Worm (Caenorhabditis elegans): Measurements from ENCODE around the gene str-214.

- TF ChIP-seq elt-1 (tag; optimal IDR thresholded peaks at IDR 0.05) = no peak
- TF ChIP-seq lin-13 (GFP tag; optimal IDR thresholded peaks at IDR 0.05) = no peak
- TF ChIP-seq nhr-12 (tag; optimal IDR thresholded peaks at IDR 0.05) = no peak
- TF ChIP-seq lsy-2 (tag; optimal IDR thresholded peaks at IDR 0.05) = no peak
- no peak for TF ChIP-seq nhr-77 (tag; optimal IDR thresholded peaks at IDR 0.05)
- TF ChIP-seq nhr-129 (tag; optimal IDR thresholded peaks at IDR 0.05) = no peak
- no peak for TF ChIP-seq nhr-25 (tag; optimal IDR thresholded peaks at IDR 0.05)
- no peak for TF ChIP-seq R02D3.7 (tag; optimal IDR thresholded peaks at IDR 0.05)
- TF ChIP-seq gmeb-1 (tag; optimal IDR thresholded peaks at IDR 0.05) = no peak
- no peak for TF ChIP-seq nhr-11 (tag; optimal IDR thresholded peaks at IDR 0.05)
- no peak for TF ChIP-seq ztf-4 (tag; optimal IDR thresholded peaks at IDR 0.05)
These were observed 21.2 kb downstream of the str-214 start, which contains the start of gene srw-87 for ce11 chrV:16336326-16336725.

Data from whole organism, L2 larva.